Fruit fly (Drosophila melanogaster): ENCODE results near the gene mura.
A peak's percentile ranks its signal among the peaks of the same experiment; 100 is the strongest.

The mura gene

dm6 chr3R:9551659-9552435 lies at the start of gene mura, which contains the start of gene RnpS1:
Gene mura, minus strand, starts transcription at chr3R:9551806.
Gene RnpS1, plus strand, starts transcription at chr3R:9552034.
- TF ChIP-seq CG8478 (optimal IDR thresholded peaks at IDR 0.05) (no peak), CTCF (optimal IDR thresholded peaks at IDR 0.05) (no peak)

DNA sequence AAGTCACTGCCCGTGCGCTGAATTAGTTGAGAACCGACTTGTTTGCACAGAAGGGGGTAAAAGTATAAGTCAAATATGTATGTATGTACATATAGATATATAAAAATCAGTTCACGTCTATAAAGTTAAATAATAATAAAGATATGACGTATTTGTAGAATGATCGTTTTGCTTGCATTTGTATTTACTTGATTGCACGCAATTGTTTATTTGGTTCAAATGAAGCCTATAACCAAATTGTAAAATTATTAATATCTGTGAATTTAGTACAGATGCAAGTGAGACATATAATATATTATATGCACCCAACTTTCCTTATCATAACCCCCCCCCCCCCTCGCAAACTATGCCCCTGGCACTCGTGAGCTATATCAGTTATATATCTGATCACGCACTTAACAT lies 49.0 kb upstream of the mura start:
- TF ChIP-seq CG8478 (optimal IDR thresholded peaks at IDR 0.05) (no peak), CTCF (optimal IDR thresholded peaks at IDR 0.05) (no peak)

- no peak for TF ChIP-seq CG8478 (optimal IDR thresholded peaks at IDR 0.05)
- TF ChIP-seq CTCF (optimal IDR thresholded peaks at IDR 0.05): no peak
These were observed 46.5 kb upstream of the mura start for dm6 chr3R:9598099-9598498.

DNA sequence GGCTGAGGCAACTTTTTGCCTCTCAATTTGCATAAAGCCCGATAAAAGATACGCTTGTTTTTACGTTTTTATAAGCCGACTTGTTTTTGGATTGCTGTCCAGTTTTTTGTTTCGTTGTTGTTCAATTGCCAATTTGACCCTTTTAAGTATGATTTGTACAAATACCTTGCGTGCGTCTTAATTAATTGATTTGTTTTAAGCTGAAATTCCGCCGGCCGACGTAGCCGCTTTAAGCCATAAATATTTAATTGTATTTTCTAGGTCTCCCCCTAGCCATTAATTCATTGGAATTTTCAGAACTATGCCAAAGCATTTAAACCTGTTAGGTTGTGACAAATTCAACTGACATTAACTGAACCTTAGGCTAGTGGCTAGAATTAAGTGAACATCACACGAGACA lies 45.0 kb upstream of the mura start:
- no peak for TF ChIP-seq CG8478 (optimal IDR thresholded peaks at IDR 0.05)
- no peak for TF ChIP-seq CTCF (optimal IDR thresholded peaks at IDR 0.05)

DNA sequence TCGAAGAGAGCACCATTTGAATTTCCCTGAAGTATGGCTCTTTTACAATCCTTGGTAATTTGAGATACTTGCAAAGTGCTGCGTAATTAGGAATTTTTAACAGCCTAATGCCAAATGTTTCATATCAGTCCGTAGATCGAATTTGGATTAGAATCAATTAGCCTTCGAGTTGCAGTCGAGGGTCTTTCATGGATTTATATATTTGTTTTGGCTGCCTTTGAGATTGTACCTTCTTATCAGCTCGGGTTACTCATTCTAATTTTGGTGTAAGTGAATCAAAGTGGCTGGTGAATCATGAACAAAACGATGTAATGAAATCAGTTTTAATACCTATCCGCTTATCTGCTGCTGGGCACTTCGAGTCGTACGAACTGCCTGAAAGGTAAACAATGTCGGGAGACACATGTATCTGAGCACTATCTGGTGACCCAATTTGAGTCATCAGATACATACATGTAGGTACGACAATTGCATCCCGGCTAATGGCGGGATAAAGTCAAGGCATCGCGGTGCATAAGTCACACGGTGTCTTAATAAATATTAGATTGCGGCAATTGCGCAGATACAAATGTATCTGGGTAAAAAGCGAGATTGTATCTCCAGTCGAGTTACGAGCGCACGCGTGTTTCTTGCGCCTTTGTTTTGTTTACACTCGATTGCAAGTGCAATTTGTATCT lies 44.2 kb upstream of the mura start:
- no peak for TF ChIP-seq CTCF (optimal IDR thresholded peaks at IDR 0.05)
- no peak for TF ChIP-seq CG8478 (optimal IDR thresholded peaks at IDR 0.05)

DNA sequence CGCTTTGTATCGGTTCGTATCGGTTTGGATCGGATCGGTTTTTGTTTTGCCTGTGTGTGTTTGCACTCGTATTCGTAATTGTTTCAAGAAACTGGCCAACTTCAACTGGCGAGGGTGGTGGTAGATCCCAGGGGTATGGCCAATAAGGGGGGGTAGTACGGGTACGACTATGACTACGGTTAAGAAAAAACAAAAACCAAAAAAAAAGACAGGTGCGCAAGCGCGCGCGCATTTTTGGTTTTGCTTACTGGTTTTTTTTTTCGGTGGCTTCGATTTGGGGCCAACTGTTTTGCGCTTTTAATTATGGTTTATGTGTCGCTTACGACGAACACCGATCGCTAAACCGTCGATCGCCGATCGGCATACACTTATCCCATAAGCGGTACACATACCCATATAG lies 43.2 kb upstream of the mura start:
- TF ChIP-seq CTCF (optimal IDR thresholded peaks at IDR 0.05) (no peak), CG8478 (optimal IDR thresholded peaks at IDR 0.05) (no peak)

DNA sequence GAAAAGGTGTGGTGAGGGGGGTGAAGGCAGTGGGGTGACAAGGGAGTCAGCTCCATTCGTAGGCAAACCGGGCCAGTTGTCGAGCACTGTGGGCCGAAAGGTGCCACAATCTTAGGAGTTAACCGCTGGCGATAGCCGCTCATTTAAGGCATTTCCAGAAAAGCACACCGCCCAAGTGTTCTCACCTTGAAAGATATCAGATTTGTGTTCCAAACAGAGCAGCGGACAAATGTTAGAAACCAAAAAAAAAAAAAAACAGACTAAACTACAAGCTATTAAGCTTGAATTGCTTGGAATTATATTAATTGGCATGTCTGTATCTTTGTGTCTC lies 42.6 kb upstream of the mura start:
- TF ChIP-seq CG8478 (optimal IDR thresholded peaks at IDR 0.05): no peak
- no peak for TF ChIP-seq CTCF (optimal IDR thresholded peaks at IDR 0.05)

DNA sequence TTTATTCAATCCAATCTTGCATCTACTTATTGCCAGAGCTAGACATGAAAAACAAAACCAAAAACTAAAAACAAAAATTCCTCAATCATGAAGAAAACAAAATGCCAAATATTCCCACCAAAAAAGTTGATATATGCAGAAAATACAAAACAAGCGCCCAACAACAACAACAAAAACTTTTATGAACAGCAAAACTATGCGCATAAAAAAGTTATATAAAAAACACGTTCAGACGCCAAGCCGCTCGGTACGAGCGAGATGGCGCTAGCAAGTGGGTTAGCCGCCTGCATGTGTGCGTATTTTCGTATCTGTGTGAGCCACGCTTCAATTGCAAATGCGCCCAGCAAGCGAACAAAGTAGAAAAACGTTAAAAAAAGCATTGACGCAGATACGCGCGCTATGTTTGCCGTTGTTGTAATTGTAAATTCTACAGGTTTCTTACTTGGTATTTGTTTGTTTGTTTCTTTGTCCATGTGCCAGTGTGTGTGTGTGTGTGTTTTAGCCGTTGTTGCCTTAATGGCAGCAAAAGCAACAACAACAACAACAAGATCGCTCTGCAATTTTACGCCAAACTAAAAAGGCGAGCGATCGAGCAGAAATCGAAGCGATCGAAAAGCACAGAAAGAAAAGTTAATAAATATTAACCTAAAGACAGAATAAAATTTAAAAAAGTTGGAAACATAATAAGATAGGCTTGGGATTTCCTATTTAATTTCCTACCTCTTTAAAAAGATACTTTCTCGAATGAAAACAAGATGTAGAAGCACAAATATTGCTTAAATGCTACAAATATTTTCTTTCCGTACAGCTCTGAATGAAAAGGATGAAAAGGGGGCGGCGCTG lies 42.0 kb upstream of the mura start:
- TF ChIP-seq CG8478 (optimal IDR thresholded peaks at IDR 0.05) (no peak), CTCF (optimal IDR thresholded peaks at IDR 0.05) (no peak)

- TF ChIP-seq CTCF (optimal IDR thresholded peaks at IDR 0.05): no peak
- no peak for TF ChIP-seq CG8478 (optimal IDR thresholded peaks at IDR 0.05)
These were observed 40.3 kb upstream of the mura start for dm6 chr3R:9591769-9592388.

DNA sequence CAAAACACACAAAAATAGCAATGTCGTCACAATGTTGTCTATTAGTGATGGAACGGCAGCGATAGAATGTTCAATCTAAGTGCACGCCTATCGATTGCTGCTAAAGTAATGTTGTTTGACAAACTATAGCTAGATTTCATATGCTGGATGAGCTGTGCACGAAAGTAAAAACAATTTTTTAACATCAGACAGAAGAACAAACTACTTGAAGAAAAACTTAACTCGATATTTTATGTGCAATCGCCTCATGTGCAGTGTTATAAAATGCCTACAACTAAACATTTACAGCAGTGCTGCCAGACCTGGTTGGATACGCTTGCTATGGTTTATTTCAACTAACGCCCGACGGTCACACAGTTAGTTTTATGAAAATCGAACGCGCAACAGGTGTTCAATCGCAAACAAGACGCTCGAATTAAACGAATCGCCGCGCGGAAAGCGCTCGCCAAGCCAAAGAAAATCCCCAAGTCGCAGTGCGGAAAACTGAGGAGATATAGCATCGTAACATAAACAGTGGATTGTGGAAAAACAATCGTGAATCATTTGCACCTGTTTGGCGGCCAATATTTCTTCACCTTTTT lies 39.4 kb upstream of the mura start, which contains the start of the genes bocks and CG8312:
Gene bocks, minus strand, starts transcription at position 51 of the 581 bp plus-strand sequence.
Gene CG8312, plus strand, starts transcription at position 358 of the 581 bp plus-strand sequence.
- no peak for TF ChIP-seq CG8478 (optimal IDR thresholded peaks at IDR 0.05)
- TF ChIP-seq CTCF (optimal IDR thresholded peaks at IDR 0.05): peak; percentile 4 to 35

dm6 chr3R:9586663-9587248 lies 35.1 kb upstream of the mura start, which contains the start of gene P58IPK:
Gene P58IPK, plus strand, starts transcription at chr3R:9586942.
- TF ChIP-seq CG8478 (optimal IDR thresholded peaks at IDR 0.05) (no peak), CTCF (optimal IDR thresholded peaks at IDR 0.05) (peak; percentile 4 to 31)

DNA sequence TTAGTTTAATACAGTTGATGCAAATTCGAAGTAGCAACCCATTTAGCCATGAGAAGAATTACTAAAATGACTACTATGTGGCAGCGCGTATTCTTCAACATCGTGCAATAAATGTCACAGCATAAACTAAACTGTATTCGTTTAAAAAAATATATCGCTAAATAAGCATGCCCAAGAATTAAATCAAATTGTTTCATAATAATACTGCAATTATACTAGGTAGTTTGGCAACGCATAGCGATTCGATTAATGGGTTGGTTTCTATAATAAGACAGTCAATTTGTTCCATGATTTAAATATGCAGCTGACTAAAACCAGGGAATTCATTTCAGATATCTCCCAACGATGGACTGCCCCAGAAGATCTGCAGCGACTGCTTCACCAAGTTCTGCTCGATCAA lies 31.5 kb upstream of the mura start, which contains the start of gene CG33654:
Gene CG33654, minus strand, starts transcription at position 101 of the 400 bp plus-strand sequence.
- TF ChIP-seq CG8478 (optimal IDR thresholded peaks at IDR 0.05) (no peak), CTCF (optimal IDR thresholded peaks at IDR 0.05) (no peak)

- TF ChIP-seq CG8478 (optimal IDR thresholded peaks at IDR 0.05): no peak
- TF ChIP-seq CTCF (optimal IDR thresholded peaks at IDR 0.05): no peak
These were observed 30.4 kb upstream of the mura start for dm6 chr3R:9581973-9582372.

dm6 chr3R:9581089-9581520 lies 29.5 kb upstream of the mura start, which contains the start of gene CG8301:
Gene CG8301, plus strand, starts transcription at chr3R:9581306.
- TF ChIP-seq CTCF (optimal IDR thresholded peaks at IDR 0.05): no peak
- TF ChIP-seq CG8478 (optimal IDR thresholded peaks at IDR 0.05): no peak
